Worm (Caenorhabditis elegans): ENCODE measurements around the gene mtre-1.

ce11 chrII:8041642-8042041, 8.7 kb downstream of the mtre-1 start:
- TF ChIP-seq hnd-1 (tag; optimal IDR thresholded peaks at IDR 0.05) (no peak), tbx-37 (GFP tag; conservative IDR thresholded peaks at IDR 0.05) (no peak)

Measured in whole organism, early embryonic.